Worm (Caenorhabditis elegans) whole organism, L3 larva: ENCODE data around the gene myo-5.

ENCODE experiments used
- ZK546.5 ChIP-seq: sonication (generic microtip); optimal IDR thresholded peaks from 2 replicates; lab custom pipeline; 2017; ENCODE audit warnings: missing biosample characterization, missing genetic modification characterization
- aly-2 ChIP-seq: fragments of 150-350 bp; optimal IDR thresholded peaks from 2 replicates; lab custom pipeline; 2014; ENCODE audit warnings: missing biosample characterization, missing genetic modification characterization
- ceh-82 ChIP-seq: fragments of 150-350 bp; optimal IDR thresholded peaks from 2 replicates; lab custom pipeline; 2014; ENCODE audit warnings: missing biosample characterization, missing genetic modification characterization
- daf-12 ChIP-seq: fragments of 150-350 bp; optimal IDR thresholded peaks from 2 replicates; lab custom pipeline; 2014; ENCODE audit warnings: missing biosample characterization, missing genetic modification reagents, missing genetic modification characterization
- elt-1 ChIP-seq: fragments of 150-350 bp; optimal IDR thresholded peaks from 2 replicates; lab custom pipeline; 2014; ENCODE audit warnings: missing biosample characterization, missing genetic modification characterization
- elt-3 ChIP-seq, 3 experiments: fragments of 150-350 bp in 1 of 3; sonication (generic microtip) in 2 of 3; optimal IDR thresholded peaks; 2 replicates in 2 of 3; 4 replicates in 1 of 3; lab custom pipeline; 2014 to 2017; ENCODE audit warnings: missing biosample characterization in 3 of 3, missing genetic modification characterization in 3 of 3
- fkh-10 ChIP-seq: sonication (generic microtip); optimal IDR thresholded peaks from 2 replicates; lab custom pipeline; 2017; ENCODE audit warnings: missing biosample characterization, missing genetic modification reagents, missing genetic modification characterization
- fkh-2 ChIP-seq: fragments of 150-350 bp; optimal IDR thresholded peaks from 2 replicates; lab custom pipeline; 2014; ENCODE audit warnings: missing biosample characterization, missing genetic modification reagents, missing genetic modification characterization
- fos-1 ChIP-seq: fragments of 150-350 bp; optimal IDR thresholded peaks from 2 replicates; lab custom pipeline; 2014; ENCODE audit warnings: missing biosample characterization, missing genetic modification characterization
- hmg-11 ChIP-seq: sonication (generic microtip); optimal IDR thresholded peaks from 2 replicates; lab custom pipeline; 2016; ENCODE audit warnings: missing genetic modification characterization, missing compliant biosample characterization
- jun-1 ChIP-seq: fragments of 150-350 bp; optimal IDR thresholded peaks from 2 replicates; lab custom pipeline; 2014; ENCODE audit warnings: missing biosample characterization, missing genetic modification reagents, missing genetic modification characterization
- lin-15B ChIP-seq: fragments of 150-350 bp; optimal IDR thresholded peaks from 2 replicates; lab custom pipeline; 2014; ENCODE audit warnings: missing biosample characterization, missing genetic modification characterization
- lin-39 ChIP-seq: fragments of 150-350 bp; optimal IDR thresholded peaks from 2 replicates; lab custom pipeline; 2018; ENCODE audit warnings: missing biosample characterization, missing genetic modification reagents, missing genetic modification characterization
- lsy-12 ChIP-seq: sonication (generic microtip); optimal IDR thresholded peaks from 2 replicates; lab custom pipeline; 2016; ENCODE audit warnings: mild to moderate bottlenecking, missing genetic modification characterization, missing compliant biosample characterization
- mdl-1 ChIP-seq: fragments of 150-350 bp; optimal IDR thresholded peaks from 2 replicates; lab custom pipeline; 2014; ENCODE audit warnings: missing biosample characterization, missing genetic modification characterization
- mml-1 ChIP-seq: fragments of 150-350 bp; sonication (generic microtip); optimal IDR thresholded peaks from 3 replicates; lab custom pipeline; 2014; ENCODE audit warnings: missing biosample characterization, missing genetic modification characterization
- nfya-1 ChIP-seq: sonication (generic microtip); optimal IDR thresholded peaks from 2 replicates; lab custom pipeline; 2017; ENCODE audit warnings: missing genetic modification characterization, mild to moderate bottlenecking, missing compliant biosample characterization, antibody characterized with exemption, moderate library complexity; ENCODE audit not compliant: insufficient read depth
- nhr-23 ChIP-seq: fragments of 150-350 bp; optimal IDR thresholded peaks from 2 replicates; lab custom pipeline; 2014; ENCODE audit warnings: missing biosample characterization, missing genetic modification reagents, missing genetic modification characterization
- nhr-25 ChIP-seq: sonication (generic microtip); optimal IDR thresholded peaks from 2 replicates; lab custom pipeline; 2017; ENCODE audit warnings: missing biosample characterization, missing genetic modification characterization
- nhr-28 ChIP-seq: fragments of 150-350 bp; optimal IDR thresholded peaks from 2 replicates; lab custom pipeline; 2014; ENCODE audit warnings: missing biosample characterization, missing genetic modification characterization
- pha-4 ChIP-seq: fragments of 150-350 bp; optimal IDR thresholded peaks from 2 replicates; lab custom pipeline; 2014; ENCODE audit warnings: missing biosample characterization, missing genetic modification reagents, missing genetic modification characterization
- sea-2 ChIP-seq: fragments of 150-350 bp; sonication (generic microtip); optimal IDR thresholded peaks from 4 replicates; lab custom pipeline; 2014; ENCODE audit warnings: missing biosample characterization, missing genetic modification reagents, missing genetic modification characterization
- skn-1 ChIP-seq: fragments of 150-350 bp; optimal IDR thresholded peaks from 2 replicates; lab custom pipeline; 2014; ENCODE audit warnings: missing biosample characterization, missing genetic modification characterization
- tbx-2 ChIP-seq: sonication (generic microtip); optimal IDR thresholded peaks from 2 replicates; lab custom pipeline; 2016; ENCODE audit warnings: mild to moderate bottlenecking, missing genetic modification characterization, missing compliant biosample characterization
- unc-39 ChIP-seq: sonication (generic microtip); optimal IDR thresholded peaks from 4 replicates; lab custom pipeline; 2017; ENCODE audit warnings: missing biosample characterization, missing genetic modification characterization
- zag-1 ChIP-seq: fragments of 150-350 bp; optimal IDR thresholded peaks from 2 replicates; lab custom pipeline; 2014; ENCODE audit warnings: missing biosample characterization, missing genetic modification characterization
- ztf-11 ChIP-seq: fragments of 150-350 bp; optimal IDR thresholded peaks from 2 replicates; lab custom pipeline; 2014; ENCODE audit warnings: missing biosample characterization, missing genetic modification characterization
- ztf-4 ChIP-seq: fragments of 150-350 bp; optimal IDR thresholded peaks from 2 replicates; lab custom pipeline; 2014; ENCODE audit warnings: missing biosample characterization, missing genetic modification characterization

Gene myo-5

ce11 chrV:8104473-8104872 is 4.3 kb upstream of the myo-5 start, which contains the start of gene srlf-16:
Gene srlf-16 (plus strand): TSS chrV:8104773.
- TF ChIP-seq tbx-2 (tag; lab: Kevin White, UChicago): no peak
- TF ChIP-seq lin-39 (tag; lab: Kevin White, UChicago): no peak
- no peak for TF ChIP-seq ZK546.5
- no peak for TF ChIP-seq mml-1 (tag; lab: Kevin White, UChicago)
- TF ChIP-seq nhr-23 (tag; lab: Kevin White, UChicago): no peak
- TF ChIP-seq lin-15B (tag; lab: Kevin White, UChicago): no peak
- no peak for TF ChIP-seq zag-1
- no peak for TF ChIP-seq fkh-10 (GFP tag; lab: Kevin White, UChicago)
- no peak for TF ChIP-seq unc-39 (tag; lab: Kevin White, UChicago)

ce11 chrV:8110816-8111215 is 2.0 kb downstream of the myo-5 start:
- no peak for TF ChIP-seq nhr-23 (tag; lab: Kevin White, UChicago)
- no peak for TF ChIP-seq hmg-11 (tag; lab: Kevin White, UChicago)
- peak; percentile 70 for TF ChIP-seq pha-4 (tag; lab: Kevin White, UChicago)
- no peak for TF ChIP-seq lin-15B (tag; lab: Kevin White, UChicago)

- TF ChIP-seq ZK546.5: no peak
- no peak for TF ChIP-seq ztf-11 (tag; lab: Kevin White, UChicago)
- TF ChIP-seq fos-1 (tag; lab: Kevin White, UChicago): no peak
These were observed 5.8 kb downstream of the myo-5 start for ce11 chrV:8114542-8114941.

ce11 chrV:8117964-8118363 is 9.2 kb downstream of the myo-5 start, which contains the start of gene D1014.7:
Gene D1014.7 (plus strand): TSS chrV:8118264.
- TF ChIP-seq daf-12 (tag; lab: Kevin White, UChicago): no peak
- TF ChIP-seq nhr-28: no peak
- no peak for TF ChIP-seq elt-3 (tag; optimal IDR thresholded peaks at IDR 0.05; lab: Kevin White, UChicago)

ce11 chrV:8120868-8121267 is 12.1 kb downstream of the myo-5 start, which contains the start of gene D1014.6:
Gene D1014.6 (plus strand): TSS chrV:8121168.
- TF ChIP-seq ceh-82 (tag; lab: Kevin White, UChicago): no peak
- TF ChIP-seq skn-1 (tag; lab: Kevin White, UChicago): no peak
- TF ChIP-seq fkh-2 (tag; lab: Kevin White, UChicago): no peak
- no peak for TF ChIP-seq lsy-12 (tag; lab: Kevin White, UChicago)
- no peak for TF ChIP-seq elt-1 (tag; lab: Kevin White, UChicago)
- no peak for TF ChIP-seq daf-12 (tag; lab: Kevin White, UChicago)
- TF ChIP-seq nhr-23 (tag; lab: Kevin White, UChicago): no peak
- no peak for TF ChIP-seq pha-4 (tag; lab: Kevin White, UChicago)
- no peak for TF ChIP-seq sea-2 (GFP tag; lab: Kevin White, UChicago)
- no peak for TF ChIP-seq ZK546.5
- TF ChIP-seq ztf-4 (tag; lab: Kevin White, UChicago): no peak
- TF ChIP-seq fkh-10 (GFP tag; lab: Kevin White, UChicago): no peak

ce11 chrV:8123384-8123783 is 14.6 kb downstream of the myo-5 start, which contains the start of gene D1014.5:
Gene D1014.5 (plus strand): TSS chrV:8123684.
- no peak for TF ChIP-seq lin-15B (tag; lab: Kevin White, UChicago)
- TF ChIP-seq aly-2 (tag; lab: Kevin White, UChicago): no peak
- TF ChIP-seq hmg-11 (tag; lab: Kevin White, UChicago): no peak
- TF ChIP-seq fkh-2 (tag; lab: Kevin White, UChicago): no peak
- TF ChIP-seq lin-39 (tag; lab: Kevin White, UChicago): no peak
- no peak for TF ChIP-seq nhr-28
- TF ChIP-seq elt-3 (tag; optimal IDR thresholded peaks at IDR 0.05; lab: Kevin White, UChicago): no peak
- no peak for TF ChIP-seq daf-12 (tag; lab: Kevin White, UChicago)
- TF ChIP-seq mdl-1 (tag; lab: Kevin White, UChicago): no peak
- TF ChIP-seq sea-2 (GFP tag; lab: Kevin White, UChicago): no peak
- TF ChIP-seq zag-1: no peak
- TF ChIP-seq ztf-4 (tag; lab: Kevin White, UChicago): no peak
- no peak for TF ChIP-seq lsy-12 (tag; lab: Kevin White, UChicago)
- TF ChIP-seq nfya-1: no peak
- TF ChIP-seq jun-1 (tag; lab: Kevin White, UChicago): no peak

- TF ChIP-seq ZK546.5 (no peak), nhr-25 (tag; lab: Kevin White, UChicago) (peak; percentile 40)
- TF ChIP-seq, all 47 proteins: peak for 1
These were observed 20.5 kb downstream of the myo-5 start, which contains the start of gene spr-1 for ce11 chrV:8129252-8129651. Gene spr-1 (minus strand): TSS chrV:8129352.
